Worm (Caenorhabditis elegans): Measurements from ENCODE around the gene fbxa-11.

DNA sequence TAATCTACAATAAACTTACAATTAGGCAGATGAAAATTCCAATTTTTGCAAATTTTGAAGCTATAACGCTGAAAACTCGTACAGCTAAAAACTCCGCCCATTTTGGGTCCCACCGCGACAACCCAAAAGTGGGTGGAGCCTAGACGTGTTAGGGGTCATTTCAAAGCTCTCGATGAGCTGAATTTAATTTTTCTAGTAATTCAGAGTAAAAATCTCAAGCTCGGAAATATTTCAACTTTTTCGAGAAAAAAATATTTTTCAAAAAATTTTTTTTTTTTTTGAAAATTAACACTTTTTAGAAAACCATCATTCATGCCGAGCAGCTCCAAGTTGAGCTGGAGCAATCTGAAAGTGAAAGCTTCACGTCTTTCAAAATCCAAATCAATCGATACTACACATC, 50.6 kb downstream of the fbxa-11 start, which contains the start of gene R06B10.7:
- no peak for TF ChIP-seq cog-1 (tag; optimal IDR thresholded peaks at IDR 0.05)
- no peak for TF ChIP-seq flt-1 (GFP tag; IDR thresholded peaks at IDR 0.05)
- no peak for TF ChIP-seq med-1 (GFP tag; optimal IDR thresholded peaks at IDR 0.05; ENCODE audit: insufficient read depth)
- TF ChIP-seq klf-2 (GFP tag; conservative IDR thresholded peaks at IDR 0.05): no peak
- TF ChIP-seq ztf-29 (GFP tag; IDR thresholded peaks at IDR 0.05): no peak
- no peak for TF ChIP-seq tab-1 (GFP tag; IDR thresholded peaks at IDR 0.05)

All from whole organism, midembryonic.